Worm (Caenorhabditis elegans): ENCODE data around the gene ubc-23.

Gene ubc-23

DNA sequence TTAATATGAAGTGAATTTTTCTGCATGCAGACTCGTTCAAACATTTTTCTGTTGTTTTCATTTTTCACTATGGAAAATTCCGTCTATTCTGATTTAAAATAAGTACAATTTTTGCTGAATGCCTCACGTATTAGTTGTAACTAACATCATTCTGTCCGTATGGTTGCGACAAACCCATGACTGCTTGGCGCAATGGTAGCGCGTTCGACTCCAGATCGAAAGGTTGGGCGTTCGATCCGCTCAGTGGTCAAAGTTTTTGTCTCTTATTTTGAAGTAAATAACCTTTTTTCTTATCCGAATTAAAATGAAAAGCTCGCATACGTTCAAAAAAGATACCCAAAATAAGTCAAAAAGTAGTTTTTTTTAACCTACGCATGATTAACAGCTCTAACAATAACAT is 33.1 kb downstream of the ubc-23 start:
- no peak for TF ChIP-seq ceh-13 (GFP tag; optimal IDR thresholded peaks at IDR 0.05)
- no peak for TF ChIP-seq tbx-11 (GFP tag; IDR thresholded peaks at IDR 0.05)
- TF ChIP-seq hmg-4 (GFP tag; optimal IDR thresholded peaks at IDR 0.05) = no peak
- TF ChIP-seq pes-1 (GFP tag; IDR thresholded peaks at IDR 0.05) = no peak
- no peak for TF ChIP-seq ceh-36 (tag; optimal IDR thresholded peaks at IDR 0.05)
- no peak for TF ChIP-seq scrt-1 (GFP tag; IDR thresholded peaks at IDR 0.05)
- no peak for TF ChIP-seq aly-1 (tag; optimal IDR thresholded peaks at IDR 0.05)
- TF ChIP-seq ama-1 (optimal IDR thresholded peaks at IDR 0.05) = no peak
- no peak for TF ChIP-seq F13C5.2 (tag; optimal IDR thresholded peaks at IDR 0.05)
- no peak for TF ChIP-seq flt-1 (GFP tag; IDR thresholded peaks at IDR 0.05)
- no peak for TF ChIP-seq tbx-37 (GFP tag; conservative IDR thresholded peaks at IDR 0.05)
- TF ChIP-seq tra-4 (tag; optimal IDR thresholded peaks at IDR 0.05) = no peak
- no peak for TF ChIP-seq hnd-1 (tag; optimal IDR thresholded peaks at IDR 0.05)
- no peak for TF ChIP-seq B0310.2 (tag; optimal IDR thresholded peaks at IDR 0.05)
- no peak for TF ChIP-seq ets-7 (tag; optimal IDR thresholded peaks at IDR 0.05)
- no peak for TF ChIP-seq sea-1 (GFP tag; conservative IDR thresholded peaks at IDR 0.05)

DNA sequence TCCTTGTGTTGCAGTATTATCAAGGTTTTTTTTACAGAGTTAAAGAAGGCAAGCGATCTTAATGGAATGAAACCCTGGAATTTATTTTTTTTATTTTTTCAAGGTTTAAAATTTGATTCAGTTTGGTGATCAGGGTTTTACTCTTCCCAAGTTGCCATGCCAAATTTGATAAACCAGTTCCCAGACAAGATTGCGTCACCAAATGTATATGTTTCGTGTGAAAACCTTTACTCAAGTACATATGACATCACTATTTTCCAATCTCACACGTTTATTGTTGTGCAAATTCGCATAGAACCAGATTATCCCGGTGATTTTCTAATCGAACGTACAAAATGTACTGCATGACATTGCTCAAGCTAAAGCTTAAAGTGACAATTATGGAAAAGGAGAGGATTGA is 34.6 kb downstream of the ubc-23 start:
- no peak for TF ChIP-seq F13C5.2 (tag; optimal IDR thresholded peaks at IDR 0.05)
- TF ChIP-seq hnd-1 (tag; optimal IDR thresholded peaks at IDR 0.05) = no peak
- no peak for TF ChIP-seq sea-1 (GFP tag; conservative IDR thresholded peaks at IDR 0.05)
- no peak for TF ChIP-seq tra-4 (tag; optimal IDR thresholded peaks at IDR 0.05)
- no peak for TF ChIP-seq flt-1 (GFP tag; IDR thresholded peaks at IDR 0.05)
- TF ChIP-seq ama-1 (optimal IDR thresholded peaks at IDR 0.05) = no peak
- no peak for TF ChIP-seq tbx-37 (GFP tag; conservative IDR thresholded peaks at IDR 0.05)
- TF ChIP-seq ceh-13 (GFP tag; optimal IDR thresholded peaks at IDR 0.05) = no peak
- TF ChIP-seq B0310.2 (tag; optimal IDR thresholded peaks at IDR 0.05) = no peak
- no peak for TF ChIP-seq hmbx-1 (tag; optimal IDR thresholded peaks at IDR 0.05)
- no peak for TF ChIP-seq tbx-11 (GFP tag; IDR thresholded peaks at IDR 0.05)
- no peak for TF ChIP-seq hmg-4 (GFP tag; optimal IDR thresholded peaks at IDR 0.05)

DNA sequence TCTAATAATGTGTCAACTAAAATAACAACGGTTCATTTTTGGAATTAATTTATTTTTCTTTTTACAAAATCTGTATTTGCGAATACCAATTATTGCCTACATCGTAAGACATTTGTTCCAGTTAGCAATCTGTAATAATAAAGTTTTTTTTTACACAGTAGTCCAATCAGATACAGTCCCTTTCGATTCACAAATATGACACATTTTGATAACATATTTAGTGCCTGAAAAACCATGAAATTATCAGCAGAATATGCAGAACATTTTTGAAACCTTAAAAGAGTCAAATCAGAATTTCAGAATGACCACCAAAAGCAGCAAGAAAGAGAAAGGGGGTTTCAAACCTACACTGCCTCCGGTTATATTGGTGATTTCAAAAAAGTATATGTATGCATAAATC is 35.3 kb downstream of the ubc-23 start, which contains the start of gene C06E2.2:
C06E2.2 (plus strand) TSS at position 301 of the 400 bp plus-strand sequence.
- no peak for TF ChIP-seq scrt-1 (GFP tag; IDR thresholded peaks at IDR 0.05)
- no peak for TF ChIP-seq aly-1 (tag; optimal IDR thresholded peaks at IDR 0.05)
- no peak for TF ChIP-seq ets-7 (tag; optimal IDR thresholded peaks at IDR 0.05)
- no peak for TF ChIP-seq hmbx-1 (tag; optimal IDR thresholded peaks at IDR 0.05)
- no peak for TF ChIP-seq F13C5.2 (tag; optimal IDR thresholded peaks at IDR 0.05)
- no peak for TF ChIP-seq tra-4 (tag; optimal IDR thresholded peaks at IDR 0.05)
- TF ChIP-seq pes-1 (GFP tag; IDR thresholded peaks at IDR 0.05) = no peak
- no peak for TF ChIP-seq tbx-11 (GFP tag; IDR thresholded peaks at IDR 0.05)
- no peak for TF ChIP-seq flt-1 (GFP tag; IDR thresholded peaks at IDR 0.05)
- no peak for TF ChIP-seq ama-1 (optimal IDR thresholded peaks at IDR 0.05)

DNA sequence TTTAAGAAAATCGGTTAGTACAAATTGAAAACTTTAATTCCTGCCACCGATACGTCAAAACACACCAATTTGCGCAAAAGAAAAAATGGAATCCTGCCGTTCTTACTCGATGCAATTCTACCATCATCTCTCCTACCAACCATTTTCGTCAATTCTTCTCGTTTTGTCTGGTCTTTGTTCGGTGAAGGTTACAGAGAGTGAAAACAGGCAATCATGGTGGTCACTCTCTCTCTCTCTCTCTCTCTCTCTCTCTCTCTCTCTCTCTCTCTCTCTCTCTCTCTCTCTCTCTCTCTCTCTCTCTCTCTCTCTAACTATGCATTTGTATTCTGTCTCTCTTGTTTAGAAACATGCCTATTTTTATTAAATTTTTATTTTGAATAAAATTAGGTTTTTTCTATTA is 38.1 kb downstream of the ubc-23 start:
- TF ChIP-seq pes-1 (GFP tag; IDR thresholded peaks at IDR 0.05) (no peak), hnd-1 (tag; optimal IDR thresholded peaks at IDR 0.05) (no peak), aly-1 (tag; optimal IDR thresholded peaks at IDR 0.05) (no peak), sea-1 (GFP tag; conservative IDR thresholded peaks at IDR 0.05) (no peak), tbx-37 (GFP tag; conservative IDR thresholded peaks at IDR 0.05) (no peak), hmg-4 (GFP tag; optimal IDR thresholded peaks at IDR 0.05) (no peak), flt-1 (GFP tag; IDR thresholded peaks at IDR 0.05) (no peak), tra-4 (tag; optimal IDR thresholded peaks at IDR 0.05) (no peak), tbx-11 (GFP tag; IDR thresholded peaks at IDR 0.05) (no peak), ceh-36 (tag; optimal IDR thresholded peaks at IDR 0.05) (no peak), ama-1 (optimal IDR thresholded peaks at IDR 0.05) (no peak), scrt-1 (GFP tag; IDR thresholded peaks at IDR 0.05) (no peak), F13C5.2 (tag; optimal IDR thresholded peaks at IDR 0.05) (no peak), ceh-13 (GFP tag; optimal IDR thresholded peaks at IDR 0.05) (no peak), hmbx-1 (tag; optimal IDR thresholded peaks at IDR 0.05) (no peak), ets-7 (tag; optimal IDR thresholded peaks at IDR 0.05) (no peak), B0310.2 (tag; optimal IDR thresholded peaks at IDR 0.05) (no peak)

DNA sequence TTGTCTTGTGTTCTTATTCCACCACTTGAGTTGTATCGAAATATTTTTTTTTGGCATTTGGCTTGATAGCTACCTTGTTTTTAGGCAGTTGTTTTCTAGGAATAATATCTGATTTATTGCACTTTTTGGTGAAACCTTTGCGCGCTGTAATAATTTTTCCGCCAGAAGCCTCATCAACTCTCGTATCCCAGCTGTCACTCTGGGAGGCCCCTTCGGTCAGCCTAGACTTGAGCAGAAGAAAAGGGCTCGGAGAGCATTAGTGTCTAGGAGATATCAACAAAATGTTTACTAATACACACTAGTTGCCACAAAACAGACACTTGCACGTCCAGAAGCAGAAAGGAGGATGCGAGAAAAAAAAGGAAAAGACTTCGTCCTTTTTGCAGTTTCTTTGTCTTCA is 44.7 kb downstream of the ubc-23 start:
- TF ChIP-seq scrt-1 (GFP tag; IDR thresholded peaks at IDR 0.05) (no peak), hnd-1 (tag; optimal IDR thresholded peaks at IDR 0.05) (no peak), tbx-11 (GFP tag; IDR thresholded peaks at IDR 0.05) (no peak), B0310.2 (tag; optimal IDR thresholded peaks at IDR 0.05) (no peak), pes-1 (GFP tag; IDR thresholded peaks at IDR 0.05) (no peak), tbx-37 (GFP tag; conservative IDR thresholded peaks at IDR 0.05) (no peak), aly-1 (tag; optimal IDR thresholded peaks at IDR 0.05) (no peak), sea-1 (GFP tag; conservative IDR thresholded peaks at IDR 0.05) (no peak), tra-4 (tag; optimal IDR thresholded peaks at IDR 0.05) (no peak), ama-1 (optimal IDR thresholded peaks at IDR 0.05) (no peak), ets-7 (tag; optimal IDR thresholded peaks at IDR 0.05) (no peak), ceh-36 (tag; optimal IDR thresholded peaks at IDR 0.05) (no peak), ceh-13 (GFP tag; optimal IDR thresholded peaks at IDR 0.05) (no peak), F13C5.2 (tag; optimal IDR thresholded peaks at IDR 0.05) (no peak)

DNA sequence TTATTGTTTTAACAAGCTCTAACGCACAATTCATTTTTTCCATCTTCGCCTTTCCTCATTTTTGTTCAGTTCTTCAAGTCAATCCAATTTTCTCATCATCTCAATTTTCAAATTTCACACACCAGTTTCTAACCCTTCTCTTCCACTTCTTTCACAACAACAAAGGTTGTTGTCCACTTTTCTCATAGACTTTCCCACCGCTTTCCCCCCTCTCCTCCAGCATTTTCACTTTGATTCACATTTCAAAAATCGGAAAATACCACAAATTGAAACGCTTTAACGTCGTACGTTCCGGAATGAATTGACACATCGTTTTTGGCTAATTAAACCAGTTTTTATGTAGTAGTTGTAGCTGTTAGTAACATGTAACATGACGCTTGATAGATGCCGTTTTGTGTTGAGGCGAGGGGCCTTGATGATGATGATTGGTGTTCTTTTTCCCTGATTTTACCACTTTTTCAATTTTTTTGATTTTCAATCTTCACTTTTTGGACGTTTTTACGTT is 46.2 kb downstream of the ubc-23 start:
- no peak for TF ChIP-seq tbx-11 (GFP tag; IDR thresholded peaks at IDR 0.05)
- TF ChIP-seq pes-1 (GFP tag; IDR thresholded peaks at IDR 0.05) = no peak
- TF ChIP-seq ets-7 (tag; optimal IDR thresholded peaks at IDR 0.05) = no peak
- no peak for TF ChIP-seq hmbx-1 (tag; optimal IDR thresholded peaks at IDR 0.05)
- no peak for TF ChIP-seq ama-1 (optimal IDR thresholded peaks at IDR 0.05)
- TF ChIP-seq hnd-1 (tag; optimal IDR thresholded peaks at IDR 0.05) = no peak
- no peak for TF ChIP-seq B0310.2 (tag; optimal IDR thresholded peaks at IDR 0.05)
- no peak for TF ChIP-seq tbx-37 (GFP tag; conservative IDR thresholded peaks at IDR 0.05)
- TF ChIP-seq hmg-4 (GFP tag; optimal IDR thresholded peaks at IDR 0.05) = no peak
- no peak for TF ChIP-seq scrt-1 (GFP tag; IDR thresholded peaks at IDR 0.05)
- no peak for TF ChIP-seq flt-1 (GFP tag; IDR thresholded peaks at IDR 0.05)
- no peak for TF ChIP-seq ceh-13 (GFP tag; optimal IDR thresholded peaks at IDR 0.05)
- no peak for TF ChIP-seq ceh-36 (tag; optimal IDR thresholded peaks at IDR 0.05)

DNA sequence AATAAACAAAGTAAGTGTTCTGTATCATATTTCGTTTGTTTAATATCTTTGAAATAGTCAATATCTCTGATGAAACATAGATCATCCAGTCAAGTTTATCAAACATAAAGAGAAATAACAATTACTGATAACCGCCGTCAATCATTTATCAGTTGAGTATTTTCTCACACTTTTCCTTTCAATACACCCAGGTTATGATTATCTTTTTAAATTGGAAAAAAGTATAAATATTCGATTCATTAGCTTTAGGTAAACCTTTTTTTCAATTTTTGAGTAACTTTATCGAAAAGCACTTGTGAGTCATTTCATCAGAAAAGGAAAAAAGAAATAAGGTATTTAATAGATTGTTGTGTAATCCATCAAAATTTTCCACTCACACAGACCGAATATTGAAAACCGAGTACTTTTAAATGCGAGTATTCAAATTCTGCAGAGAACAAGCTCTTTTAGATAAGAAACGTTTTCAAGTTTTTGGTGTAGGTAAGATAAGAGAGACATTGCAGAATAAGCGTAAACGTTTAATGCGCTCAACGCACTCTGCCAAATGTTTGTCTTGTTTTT is 47.4 kb downstream of the ubc-23 start:
- TF ChIP-seq ceh-36 (tag; optimal IDR thresholded peaks at IDR 0.05) = no peak
- TF ChIP-seq aly-1 (tag; optimal IDR thresholded peaks at IDR 0.05) = no peak
- TF ChIP-seq scrt-1 (GFP tag; IDR thresholded peaks at IDR 0.05) = no peak
- no peak for TF ChIP-seq hmg-4 (GFP tag; optimal IDR thresholded peaks at IDR 0.05)
- TF ChIP-seq pes-1 (GFP tag; IDR thresholded peaks at IDR 0.05) = no peak
- no peak for TF ChIP-seq tra-4 (tag; optimal IDR thresholded peaks at IDR 0.05)
- no peak for TF ChIP-seq hmbx-1 (tag; optimal IDR thresholded peaks at IDR 0.05)
- TF ChIP-seq F13C5.2 (tag; optimal IDR thresholded peaks at IDR 0.05) = no peak
- no peak for TF ChIP-seq hnd-1 (tag; optimal IDR thresholded peaks at IDR 0.05)
- TF ChIP-seq tbx-11 (GFP tag; IDR thresholded peaks at IDR 0.05) = no peak
- TF ChIP-seq sea-1 (GFP tag; conservative IDR thresholded peaks at IDR 0.05) = no peak
